Worm (Caenorhabditis elegans) whole organism, late embryonic: ENCODE measurements around the gene unc-16.

Experiments
- K09A11.1 ChIP-seq: sonication (generic microtip); optimal IDR thresholded peaks from 2 replicates; lab custom pipeline; 2017; ENCODE audit warnings: antibody characterized with exemption, mild to moderate bottlenecking, missing genetic modification characterization, missing compliant biosample characterization; ENCODE audit not compliant: insufficient read depth
- T23F11.4 ChIP-seq: fragments of 200-800 bp; sonication (Bioruptor generic); optimal IDR thresholded peaks from 2 replicates; lab custom pipeline; 2018; ENCODE audit warnings: mild to moderate bottlenecking, missing genetic modification characterization, missing compliant biosample characterization
- ahr-1 ChIP-seq: sonication (generic microtip); optimal IDR thresholded peaks from 2 replicates; lab custom pipeline; 2016; ENCODE audit warnings: missing genetic modification characterization, missing compliant biosample characterization
- ama-1 ChIP-seq: fragments of 150-350 bp; optimal IDR thresholded peaks from 2 replicates; lab custom pipeline; 2014
- ceh-14 ChIP-seq: sonication (generic microtip); optimal IDR thresholded peaks from 2 replicates; lab custom pipeline; 2016; ENCODE audit warnings: missing genotype, missing genetic modification characterization, missing compliant biosample characterization
- ceh-19 ChIP-seq: fragments of 200-800 bp; sonication (Bioruptor generic); optimal IDR thresholded peaks from 2 replicates; lab custom pipeline; 2018; ENCODE audit warnings: mild to moderate bottlenecking, missing genetic modification characterization, missing compliant biosample characterization
- ceh-22 ChIP-seq: sonication (generic microtip); optimal IDR thresholded peaks from 2 replicates; lab custom pipeline; 2017; ENCODE audit warnings: missing biosample characterization, missing genetic modification characterization
- ceh-24 ChIP-seq: sonication (generic microtip); optimal IDR thresholded peaks from 2 replicates; lab custom pipeline; 2016; ENCODE audit warnings: mild to moderate bottlenecking, missing genetic modification characterization, missing compliant biosample characterization
- ceh-31 ChIP-seq: sonication (generic microtip); optimal IDR thresholded peaks from 2 replicates; lab custom pipeline; 2016; ENCODE audit warnings: missing genetic modification characterization, missing compliant biosample characterization
- ceh-34 ChIP-seq: sonication (generic microtip); optimal IDR thresholded peaks from 2 replicates; lab custom pipeline; 2016; ENCODE audit warnings: mild to moderate bottlenecking, missing genetic modification characterization, missing compliant biosample characterization
- ceh-45 ChIP-seq: fragments of 200-800 bp; sonication (Bioruptor generic); IDR thresholded peaks from 2 replicates; pipeline ENCODE4 v1.3.6; 2022; ENCODE audit warnings: missing genetic modification reagents, missing genetic modification characterization, missing compliant biosample characterization
- ceh-48 ChIP-seq: sonication (generic microtip); optimal IDR thresholded peaks from 2 replicates; lab custom pipeline; 2016; ENCODE audit warnings: missing genetic modification characterization, inconsistent platforms, missing compliant biosample characterization
- dmd-4 ChIP-seq: sonication (generic microtip); optimal IDR thresholded peaks from 2 replicates; lab custom pipeline; 2016; ENCODE audit warnings: borderline replicate concordance, missing genetic modification characterization, missing compliant biosample characterization
- fax-1 ChIP-seq: sonication (generic microtip); optimal IDR thresholded peaks from 2 replicates; lab custom pipeline; 2016; ENCODE audit warnings: missing genotype, missing genetic modification characterization, missing compliant biosample characterization
- fkh-6 ChIP-seq: sonication (generic microtip); optimal IDR thresholded peaks from 2 replicates; lab custom pipeline; 2016; ENCODE audit warnings: missing genetic modification characterization, missing compliant biosample characterization
- gmeb-2 ChIP-seq: sonication (generic microtip); optimal IDR thresholded peaks from 2 replicates; lab custom pipeline; 2016; ENCODE audit warnings: missing genetic modification characterization, inconsistent platforms, missing compliant biosample characterization
- hlh-13 ChIP-seq: fragments of 200-800 bp; sonication (Bioruptor generic); optimal IDR thresholded peaks from 2 replicates; lab custom pipeline; 2018; ENCODE audit warnings: mild to moderate bottlenecking, missing genetic modification characterization, missing compliant biosample characterization
- hlh-15 ChIP-seq: sonication (generic microtip); optimal IDR thresholded peaks from 2 replicates; lab custom pipeline; 2016; ENCODE audit warnings: missing genetic modification characterization, missing compliant biosample characterization
- hlh-6 ChIP-seq: sonication (generic microtip); optimal IDR thresholded peaks from 2 replicates; lab custom pipeline; 2016; ENCODE audit warnings: missing genotype, missing genetic modification characterization, missing compliant biosample characterization
- hlh-8 ChIP-seq: sonication (generic microtip); optimal IDR thresholded peaks from 2 replicates; lab custom pipeline; 2016; ENCODE audit warnings: missing genotype, missing genetic modification characterization, missing compliant biosample characterization
- lim-6 ChIP-seq: sonication (generic microtip); optimal IDR thresholded peaks from 2 replicates; lab custom pipeline; 2016; ENCODE audit warnings: missing genetic modification characterization, missing compliant biosample characterization
- nfya-1 ChIP-seq: sonication (generic microtip); optimal IDR thresholded peaks from 2 replicates; lab custom pipeline; 2017; ENCODE audit warnings: missing genetic modification characterization, mild to moderate bottlenecking, missing compliant biosample characterization, antibody characterized with exemption, moderate library complexity
- nhr-11 ChIP-seq: fragments of 150-350 bp; optimal IDR thresholded peaks from 2 replicates; lab custom pipeline; 2014; ENCODE audit warnings: missing biosample characterization, missing genetic modification characterization
- nhr-232 ChIP-seq: sonication (generic microtip); optimal IDR thresholded peaks from 2 replicates; lab custom pipeline; 2016; ENCODE audit warnings: missing genetic modification characterization, missing compliant biosample characterization
- pag-3 ChIP-seq: sonication (generic microtip); optimal IDR thresholded peaks from 2 replicates; lab custom pipeline; 2016; ENCODE audit warnings: missing compliant biosample characterization, missing genetic modification characterization, borderline replicate concordance
- pat-9 ChIP-seq: fragments of 200-800 bp; sonication (Bioruptor generic); optimal IDR thresholded peaks from 2 replicates; lab custom pipeline; 2018; ENCODE audit warnings: mild to moderate bottlenecking, missing genetic modification characterization, moderate library complexity, missing compliant biosample characterization
- pha-4 ChIP-seq: fragments of 150-350 bp; optimal IDR thresholded peaks from 2 replicates; lab custom pipeline; 2018; ENCODE audit warnings: missing biosample characterization, missing genetic modification reagents, missing genetic modification characterization
- rnt-1 ChIP-seq: sonication (generic microtip); optimal IDR thresholded peaks from 2 replicates; lab custom pipeline; 2016; ENCODE audit warnings: missing genetic modification characterization, missing compliant biosample characterization
- sox-2 ChIP-seq: fragments of 200-800 bp; sonication (Bioruptor generic); IDR thresholded peaks from 2 replicates; pipeline ENCODE4 v1.3.6; 2022; ENCODE audit warnings: missing genetic modification reagents, missing genetic modification characterization, missing compliant biosample characterization
- unc-55 ChIP-seq: sonication (generic microtip); optimal IDR thresholded peaks from 2 replicates; lab custom pipeline; 2017; ENCODE audit warnings: missing biosample characterization, missing genetic modification reagents, missing genetic modification characterization

unc-16 gene

DNA sequence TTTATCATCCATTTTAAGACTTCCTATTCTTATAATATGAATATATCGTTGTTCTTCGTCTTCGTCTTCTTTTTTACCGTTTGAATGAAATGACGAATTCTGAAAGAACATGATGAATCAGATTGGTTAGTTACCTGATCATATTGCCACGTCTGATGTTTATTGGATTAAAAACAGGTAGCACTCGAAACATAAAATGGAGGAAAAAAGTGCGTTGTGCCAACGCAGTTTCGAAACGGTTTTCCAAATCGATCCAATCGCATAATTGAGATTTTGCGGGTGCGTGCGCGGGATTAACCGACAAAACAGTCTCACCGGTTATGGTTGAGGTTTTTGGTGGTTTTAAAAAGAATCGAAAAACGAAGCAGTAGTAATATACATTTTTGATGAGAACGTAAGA, 49.5 kb downstream of the unc-16 start, which contains the start of gene rom-2:
rom-2 (minus strand) TSS at position 101 of the 400 bp plus-strand sequence.
- TF ChIP-seq K09A11.1 (tag; lab: Kevin White, UChicago) (no peak), hlh-13 (GFP tag; lab: Kevin White, UChicago) (no peak), hlh-6 (no peak), ceh-19 (GFP tag; lab: Kevin White, UChicago) (no peak), ceh-14 (tag; lab: Kevin White, UChicago) (no peak), nhr-232 (tag; lab: Kevin White, UChicago) (no peak), pha-4 (tag; lab: Kevin White, UChicago) (no peak), ama-1 (lab: Kevin White, UChicago) (no peak), gmeb-2 (tag; lab: Kevin White, UChicago) (no peak), fax-1 (tag; lab: Kevin White, UChicago) (no peak)

DNA sequence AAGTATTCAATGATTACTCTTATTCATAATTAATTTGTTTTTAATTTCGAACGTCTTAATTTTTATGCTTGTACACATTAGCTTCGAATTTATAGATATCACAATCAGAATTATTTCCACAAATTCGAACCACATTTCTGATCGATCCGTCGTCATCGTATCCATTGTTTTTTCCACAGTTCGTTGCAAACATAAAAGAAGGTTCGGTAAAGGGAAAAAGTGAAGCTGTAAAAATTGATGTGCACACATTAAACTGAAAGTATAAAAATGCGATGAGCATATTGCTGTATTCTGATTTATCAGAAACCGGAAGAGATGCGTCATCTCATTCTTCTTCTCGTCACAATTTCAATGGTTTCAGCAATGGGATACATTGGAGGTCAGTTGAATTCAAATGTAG, 51.0 kb downstream of the unc-16 start, which contains the start of gene C48B4.12:
C48B4.12 (plus strand) TSS at position 301 of the 400 bp plus-strand sequence.
- no peak for TF ChIP-seq nfya-1

- TF ChIP-seq unc-55 (no peak), ceh-24 (tag; lab: Kevin White, UChicago) (no peak), hlh-15 (tag; lab: Kevin White, UChicago) (no peak)
Observed at ce11 chrIII:9598168-9598567, 52.1 kb downstream of the unc-16 start, which contains the start of gene F58A4.1. Gene F58A4.1 (plus strand): TSS chrIII:9598468.

DNA sequence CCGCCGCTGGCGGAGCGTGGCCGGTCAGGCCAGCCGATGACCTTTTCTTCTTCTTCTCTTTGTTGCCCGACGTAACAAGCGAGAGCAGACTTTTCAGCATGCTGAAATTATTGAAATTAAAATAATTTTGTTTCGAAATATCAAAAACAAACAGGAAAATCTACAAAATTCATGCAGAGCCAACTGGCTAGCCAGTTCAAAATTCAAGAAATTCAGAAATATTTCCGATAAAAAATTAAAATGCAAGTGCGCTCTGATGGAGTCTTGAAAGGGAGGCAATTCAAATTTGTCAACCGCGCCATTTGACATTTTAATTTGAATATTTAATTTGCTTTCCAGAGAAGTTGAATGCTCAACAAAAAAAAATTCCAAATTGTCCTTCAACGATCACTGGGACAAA, 54.6 kb downstream of the unc-16 start, which contains the start of gene F58A4.2:
F58A4.2 (minus strand) TSS at position 101 of the 400 bp plus-strand sequence.
- TF ChIP-seq ceh-22 (tag; lab: Kevin White, UChicago) (no peak), T23F11.4 (GFP tag; lab: Kevin White, UChicago) (no peak), pat-9 (tag; lab: Kevin White, UChicago) (no peak), nhr-11 (no peak), ceh-34 (tag; lab: Kevin White, UChicago) (no peak), ceh-48 (no peak), nhr-232 (tag; lab: Kevin White, UChicago) (no peak), fkh-6 (no peak), hlh-8 (tag; lab: Kevin White, UChicago) (no peak), rnt-1 (tag; lab: Kevin White, UChicago) (no peak), sox-2 (GFP tag; lab: Robert Waterston, UW) (no peak), dmd-4 (tag; lab: Kevin White, UChicago) (no peak), lim-6 (tag; lab: Kevin White, UChicago) (no peak), ahr-1 (no peak), pag-3 (no peak), ceh-31 (tag; lab: Kevin White, UChicago) (no peak), ceh-45 (no peak), fax-1 (tag; lab: Kevin White, UChicago) (no peak)
- TF ChIP-seq, all 69 proteins: peak for 0
